Worm (Caenorhabditis elegans): ENCODE measurements around the gene ugt-2.

- TF ChIP-seq snpc-4 (tag; optimal IDR thresholded peaks at IDR 0.05) (no peak), aly-2 (tag; optimal IDR thresholded peaks at IDR 0.05) (no peak), jun-1 (tag; optimal IDR thresholded peaks at IDR 0.05) (no peak), mdl-1 (tag; optimal IDR thresholded peaks at IDR 0.05) (no peak), nhr-12 (tag; optimal IDR thresholded peaks at IDR 0.05) (no peak), nhr-25 (tag; optimal IDR thresholded peaks at IDR 0.05) (no peak), ama-1 (optimal IDR thresholded peaks at IDR 0.05) (no peak), nhr-23 (tag; optimal IDR thresholded peaks at IDR 0.05) (no peak)
Observed at ce11 chrV:10395173-10395766, 3.3 kb upstream of the ugt-2 start, which contains the start of the genes col-151 and ugt-1.
